ENCODE assay signal across 3 fruit fly cellular contexts in the genomic region with DNA sequence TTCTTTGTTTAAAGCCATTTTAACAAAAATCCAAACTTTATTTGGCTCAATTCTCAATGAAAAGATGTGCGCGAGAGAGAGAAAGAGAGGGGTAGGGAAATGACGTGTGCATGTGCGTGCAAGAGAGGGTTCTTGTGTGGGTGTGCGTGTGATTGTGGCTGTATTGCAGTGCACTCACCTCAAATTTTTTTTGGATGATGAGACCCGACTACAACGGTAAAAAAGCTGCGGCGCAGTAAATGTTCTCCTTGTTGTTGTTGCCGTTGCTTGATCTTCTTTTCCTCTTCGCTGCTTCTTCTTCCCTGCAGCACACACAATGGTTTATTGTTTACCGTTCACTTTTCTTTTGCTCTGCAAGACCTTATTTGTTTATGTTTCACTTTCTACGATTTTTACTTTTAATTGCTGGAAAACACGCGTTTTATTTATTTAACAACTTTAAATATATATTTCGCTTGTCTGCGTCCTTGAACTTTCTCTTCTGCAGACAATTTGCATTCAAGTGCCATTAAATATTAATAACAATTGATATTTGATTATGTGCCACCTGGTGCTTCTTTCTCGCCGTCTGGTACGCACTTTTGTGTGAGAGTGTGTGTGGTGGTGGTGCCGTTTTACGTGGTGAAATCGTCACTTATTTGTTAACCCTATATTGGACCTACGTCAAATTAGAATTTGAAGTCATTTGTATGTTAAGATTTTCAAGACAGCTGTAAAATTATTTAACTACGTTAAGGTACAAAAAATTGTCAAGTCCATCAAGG.
A peak's percentile ranks its signal among the peaks of the same experiment; 100 is the strongest.
TF ChIP-seq lines count a peak whose summit lies in the region.

No protein-coding gene starts in this region.

TF ChIP-seq in whole organism, embryonic, 481 proteins besides CTCF, POLR2A, EP300 and RAD21 (continued from another document and continues in another):
- peak; percentile 10 for TF ChIP-seq CG7556 (GFP tag; optimal IDR thresholded peaks at IDR 0.05; lab: Kevin White, UChicago)
- TF ChIP-seq CG3281 (GFP tag; optimal IDR thresholded peaks at IDR 0.05; lab: Kevin White, UChicago), result no peak
- TF ChIP-seq btn (GFP tag; optimal IDR thresholded peaks at IDR 0.05; lab: Kevin White, UChicago), result no peak
- no peak for TF ChIP-seq kah (GFP tag; optimal IDR thresholded peaks at IDR 0.05; lab: Kevin White, UChicago)
- TF ChIP-seq abd-A (tag; optimal IDR thresholded peaks at IDR 0.05; lab: Kevin White, UChicago), result no peak
- no peak for TF ChIP-seq CG13296 (GFP tag; optimal IDR thresholded peaks at IDR 0.05; lab: Kevin White, UChicago)
- TF ChIP-seq Fer2 (tag; optimal IDR thresholded peaks at IDR 0.05; lab: Kevin White, UChicago), result no peak
- no peak for TF ChIP-seq danr (GFP tag; IDR thresholded peaks at IDR 0.05; lab: Robert Waterston, UW)
- TF ChIP-seq pho (GFP tag; optimal IDR thresholded peaks at IDR 0.05; lab: Kevin White, UChicago), result no peak
- TF ChIP-seq CG30431 (GFP tag; optimal IDR thresholded peaks at IDR 0.05; lab: Kevin White, UChicago), result no peak
- no peak for TF ChIP-seq CG11093 (GFP tag; IDR thresholded peaks at IDR 0.05; lab: Robert Waterston, UW)
- no peak for TF ChIP-seq CG11504 (tag; optimal IDR thresholded peaks at IDR 0.05; lab: Kevin White, UChicago)
- no peak for TF ChIP-seq ato (GFP tag; IDR thresholded peaks at IDR 0.05; lab: Robert Waterston, UW; ENCODE audit: partially characterized antibody)
- TF ChIP-seq her (GFP tag; optimal IDR thresholded peaks at IDR 0.05; lab: Kevin White, UChicago), result no peak
- TF ChIP-seq croc (GFP tag; conservative IDR thresholded peaks at IDR 0.05; lab: Robert Waterston, UW), result no peak
- no peak for TF ChIP-seq CG8478 (optimal IDR thresholded peaks at IDR 0.05; lab: Kevin White, UChicago)
- no peak for TF ChIP-seq Side (GFP tag; optimal IDR thresholded peaks at IDR 0.05; lab: Kevin White, UChicago)
- no peak for TF ChIP-seq CrebB (tag; optimal IDR thresholded peaks at IDR 0.05; lab: Kevin White, UChicago)
- TF ChIP-seq jigr1 (GFP tag; IDR thresholded peaks at IDR 0.05; lab: Robert Waterston, UW), result no peak
- TF ChIP-seq Fer3 (tag; optimal IDR thresholded peaks at IDR 0.05; lab: Kevin White, UChicago), result peak; percentile 7
- TF ChIP-seq B-H1 (GFP tag; IDR thresholded peaks at IDR 0.05; lab: Robert Waterston, UW), result no peak
- no peak for TF ChIP-seq CG43689 (GFP tag; IDR thresholded peaks at IDR 0.05; lab: Robert Waterston, UW)
- TF ChIP-seq CG11398 (GFP tag; optimal IDR thresholded peaks at IDR 0.05; lab: Kevin White, UChicago), result no peak
- 0 out of 2 replicates have a peak, but pooled peaks have one; percentile 33 for TF ChIP-seq Drgx (GFP tag; IDR thresholded peaks at IDR 0.05; lab: Robert Waterston, UW)
- TF ChIP-seq Fer1 (GFP tag; optimal IDR thresholded peaks at IDR 0.05; lab: Kevin White, UChicago), result peak; percentile 12
- TF ChIP-seq Lhr (GFP tag; optimal IDR thresholded peaks at IDR 0.05; lab: Kevin White, UChicago), result no peak
- no peak for TF ChIP-seq CkIIα-i1 (GFP tag; IDR thresholded peaks at IDR 0.05; lab: Robert Waterston, UW)
- no peak for TF ChIP-seq CG34422 (GFP tag; IDR thresholded peaks at IDR 0.05; lab: Robert Waterston, UW)
- no peak for TF ChIP-seq CG9609 (GFP tag; optimal IDR thresholded peaks at IDR 0.05; lab: Kevin White, UChicago)
- TF ChIP-seq Max (GFP tag; optimal IDR thresholded peaks at IDR 0.05; lab: Kevin White, UChicago), result no peak
- peak; percentile 74 for TF ChIP-seq CG17385 (GFP tag; optimal IDR thresholded peaks at IDR 0.05; lab: Kevin White, UChicago)
- TF ChIP-seq unpg (GFP tag; optimal IDR thresholded peaks at IDR 0.05; lab: Kevin White, UChicago), result no peak
- TF ChIP-seq CG18262 (tag; optimal IDR thresholded peaks at IDR 0.05; lab: Kevin White, UChicago), result no peak
- TF ChIP-seq CG12236 (GFP tag; optimal IDR thresholded peaks at IDR 0.05; lab: Kevin White, UChicago), result no peak
- no peak for TF ChIP-seq Usf (GFP tag; optimal IDR thresholded peaks at IDR 0.05; lab: Kevin White, UChicago)
- TF ChIP-seq br (optimal IDR thresholded peaks at IDR 0.05; lab: Kevin White, UChicago), result no peak
- no peak for TF ChIP-seq ttk (GFP tag; IDR thresholded peaks at IDR 0.05; lab: Robert Waterston, UW)
- no peak for TF ChIP-seq CG10979 (tag; optimal IDR thresholded peaks at IDR 0.05; lab: Kevin White, UChicago)
- TF ChIP-seq NC2α (GFP tag; optimal IDR thresholded peaks at IDR 0.05; lab: Kevin White, UChicago), result no peak
- TF ChIP-seq ci (GFP tag; IDR thresholded peaks at IDR 0.05; lab: Robert Waterston, UW), result 0 out of 3 replicates have a peak, but pooled peaks have one; percentile 5
- TF ChIP-seq bsh (GFP tag; optimal IDR thresholded peaks at IDR 0.05; lab: Kevin White, UChicago), result peak in 1 of 2 experiments; percentile 8
- TF ChIP-seq CG4730 (GFP tag; IDR thresholded peaks at IDR 0.05; lab: Robert Waterston, UW), result no peak
- TF ChIP-seq cwo (GFP tag; optimal IDR thresholded peaks at IDR 0.05; lab: Kevin White, UChicago), result no peak

TF ChIP-seq in whole organism, prepupa, 60 proteins besides CTCF, POLR2A, EP300 and RAD21 (continued from another document):
- TF ChIP-seq Smox (GFP tag; optimal IDR thresholded peaks at IDR 0.05; lab: Kevin White, UChicago) (no peak), Hr38 (GFP tag; optimal IDR thresholded peaks at IDR 0.05; lab: Kevin White, UChicago) (no peak), CG9139 (GFP tag; optimal IDR thresholded peaks at IDR 0.05; lab: Kevin White, UChicago) (no peak), CG8119 (GFP tag; IDR thresholded peaks at IDR 0.05; lab: Robert Waterston, UW) (no peak), fd85E (GFP tag; optimal IDR thresholded peaks at IDR 0.05; lab: Kevin White, UChicago) (no peak), Lpt (GFP tag; optimal IDR thresholded peaks at IDR 0.05; lab: Kevin White, UChicago) (no peak), pdm3 (GFP tag; optimal IDR thresholded peaks at IDR 0.05; lab: Kevin White, UChicago) (no peak), spab (GFP tag; optimal IDR thresholded peaks at IDR 0.05; lab: Kevin White, UChicago) (no peak), Sox14 (GFP tag; optimal IDR thresholded peaks at IDR 0.05; lab: Kevin White, UChicago) (no peak), Gug (GFP tag; IDR thresholded peaks at IDR 0.05; lab: Robert Waterston, UW) (no peak), fkh (GFP tag; optimal IDR thresholded peaks at IDR 0.05; lab: Kevin White, UChicago) (peak; percentile 54), Hr4 (GFP tag; optimal IDR thresholded peaks at IDR 0.05; lab: Kevin White, UChicago) (no peak), CG6163 (GFP tag; IDR thresholded peaks at IDR 0.05; lab: Robert Waterston, UW) (no peak), CG10669 (GFP tag; optimal IDR thresholded peaks at IDR 0.05; lab: Kevin White, UChicago) (no peak), CG15336 (GFP tag; IDR thresholded peaks at IDR 0.05; lab: Robert Waterston, UW) (peak; percentile 61), CG6808 (GFP tag; optimal IDR thresholded peaks at IDR 0.05; lab: Kevin White, UChicago) (no peak), salr (GFP tag; optimal IDR thresholded peaks at IDR 0.05; lab: Kevin White, UChicago) (no peak), CG6792 (GFP tag; optimal IDR thresholded peaks at IDR 0.05; lab: Kevin White, UChicago) (no peak), Sox102F (GFP tag; optimal IDR thresholded peaks at IDR 0.05; lab: Kevin White, UChicago) (peak; percentile 35), esn (GFP tag; optimal IDR thresholded peaks at IDR 0.05; lab: Kevin White, UChicago) (peak; percentile 29), CG10631 (GFP tag; optimal IDR thresholded peaks at IDR 0.05; lab: Kevin White, UChicago) (no peak), Eip93F (GFP tag; optimal IDR thresholded peaks at IDR 0.05; lab: Kevin White, UChicago) (no peak), fd59A (GFP tag; optimal IDR thresholded peaks at IDR 0.05; lab: Kevin White, UChicago) (no peak), ss (GFP tag; optimal IDR thresholded peaks at IDR 0.05; lab: Kevin White, UChicago) (no peak), dac (GFP tag; optimal IDR thresholded peaks at IDR 0.05; lab: Kevin White, UChicago) (no peak), CG3032 (tag; optimal IDR thresholded peaks at IDR 0.05; lab: Kevin White, UChicago) (no peak), CG1621 (tag; optimal IDR thresholded peaks at IDR 0.05; lab: Kevin White, UChicago) (no peak), CG11902 (GFP tag; optimal IDR thresholded peaks at IDR 0.05; lab: Kevin White, UChicago) (no peak), acj6 (GFP tag; optimal IDR thresholded peaks at IDR 0.05; lab: Kevin White, UChicago) (no peak), CG16779 (tag; optimal IDR thresholded peaks at IDR 0.05; lab: Kevin White, UChicago) (no peak), CG8632 (GFP tag; optimal IDR thresholded peaks at IDR 0.05; lab: Kevin White, UChicago) (no peak), eg (GFP tag; IDR thresholded peaks at IDR 0.05; lab: Robert Waterston, UW) (0 out of 3 replicates have a peak, but pooled peaks have one; percentile 35), topi (GFP tag; optimal IDR thresholded peaks at IDR 0.05; lab: Kevin White, UChicago) (peak; percentile 33), CG34406 (GFP tag; optimal IDR thresholded peaks at IDR 0.05; lab: Kevin White, UChicago) (no peak), CG3919 (GFP tag; optimal IDR thresholded peaks at IDR 0.05; lab: Kevin White, UChicago) (no peak), Eip78C (GFP tag; lab: Kevin White, UChicago) (peak; percentile 71), CG11294 (GFP tag; IDR thresholded peaks at IDR 0.05; lab: Robert Waterston, UW) (no peak), CG11762 (GFP tag; optimal IDR thresholded peaks at IDR 0.05; lab: Kevin White, UChicago; ENCODE audit: insufficient read depth) (no peak), Ets21C (GFP tag; optimal IDR thresholded peaks at IDR 0.05; lab: Kevin White, UChicago) (no peak), OdsH (GFP tag; optimal IDR thresholded peaks at IDR 0.05; lab: Kevin White, UChicago) (no peak), CG4318 (GFP tag; optimal IDR thresholded peaks at IDR 0.05; lab: Kevin White, UChicago) (no peak)

TF ChIP-seq in whole organism, wandering third instar larva, 38 proteins besides CTCF, POLR2A, EP300 and RAD21 (continued from another document):
- TF ChIP-seq Jra (GFP tag; optimal IDR thresholded peaks at IDR 0.05; lab: Kevin White, UChicago), result no peak
- TF ChIP-seq dmrt93B (GFP tag; optimal IDR thresholded peaks at IDR 0.05; lab: Kevin White, UChicago), result no peak
- no peak for TF ChIP-seq dsf (GFP tag; optimal IDR thresholded peaks at IDR 0.05; lab: Kevin White, UChicago; ENCODE audit: borderline replicate concordance)
- no peak for TF ChIP-seq OdsH (GFP tag; optimal IDR thresholded peaks at IDR 0.05; lab: Kevin White, UChicago)
- TF ChIP-seq Myc (optimal IDR thresholded peaks at IDR 0.05; lab: Kevin White, UChicago), result no peak
- TF ChIP-seq h (GFP tag; optimal IDR thresholded peaks at IDR 0.05; lab: Kevin White, UChicago), result peak; percentile 10
- TF ChIP-seq brk (GFP tag; optimal IDR thresholded peaks at IDR 0.05; lab: Kevin White, UChicago), result no peak
